Worm (Caenorhabditis elegans) whole organism, dauer: Measurements from ENCODE around the gene wrt-5.

Experiments used
- unc-62 ChIP-seq: sonication (generic microtip); optimal IDR thresholded peaks from 2 replicates; lab custom pipeline; 2017; ENCODE audit warnings: missing biosample characterization, missing genetic modification reagents, missing genetic modification characterization

wrt-5 gene

ce11 chrIV:4027106-4027888 lies 24.1 kb downstream of the wrt-5 start:
- TF ChIP-seq unc-62 (GFP tag; lab: Kevin White, UChicago): no peak

DNA sequence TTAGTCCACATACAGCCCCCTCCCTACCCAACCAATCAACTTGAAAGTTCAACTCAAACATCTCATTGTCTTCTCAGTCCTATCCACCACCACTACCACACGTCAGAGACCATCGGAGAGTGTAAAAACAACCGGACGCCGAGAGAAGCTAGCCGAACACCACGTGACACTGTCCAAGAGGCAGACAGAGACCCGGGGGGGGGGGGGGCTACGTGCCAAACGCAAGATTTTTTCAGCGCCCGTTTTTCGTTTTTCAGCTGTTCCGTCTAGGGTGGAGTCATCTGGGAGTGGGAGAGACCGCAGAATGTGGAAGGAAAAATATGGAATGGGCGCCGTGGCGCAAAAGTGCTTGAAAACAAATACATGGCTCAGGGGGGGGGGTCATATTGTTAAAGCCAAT lies 25.5 kb downstream of the wrt-5 start:
- TF ChIP-seq unc-62 (GFP tag; lab: Kevin White, UChicago): no peak

- no peak for TF ChIP-seq unc-62 (GFP tag; lab: Kevin White, UChicago)
These were observed 27.1 kb downstream of the wrt-5 start for ce11 chrIV:4024159-4025004.

DNA sequence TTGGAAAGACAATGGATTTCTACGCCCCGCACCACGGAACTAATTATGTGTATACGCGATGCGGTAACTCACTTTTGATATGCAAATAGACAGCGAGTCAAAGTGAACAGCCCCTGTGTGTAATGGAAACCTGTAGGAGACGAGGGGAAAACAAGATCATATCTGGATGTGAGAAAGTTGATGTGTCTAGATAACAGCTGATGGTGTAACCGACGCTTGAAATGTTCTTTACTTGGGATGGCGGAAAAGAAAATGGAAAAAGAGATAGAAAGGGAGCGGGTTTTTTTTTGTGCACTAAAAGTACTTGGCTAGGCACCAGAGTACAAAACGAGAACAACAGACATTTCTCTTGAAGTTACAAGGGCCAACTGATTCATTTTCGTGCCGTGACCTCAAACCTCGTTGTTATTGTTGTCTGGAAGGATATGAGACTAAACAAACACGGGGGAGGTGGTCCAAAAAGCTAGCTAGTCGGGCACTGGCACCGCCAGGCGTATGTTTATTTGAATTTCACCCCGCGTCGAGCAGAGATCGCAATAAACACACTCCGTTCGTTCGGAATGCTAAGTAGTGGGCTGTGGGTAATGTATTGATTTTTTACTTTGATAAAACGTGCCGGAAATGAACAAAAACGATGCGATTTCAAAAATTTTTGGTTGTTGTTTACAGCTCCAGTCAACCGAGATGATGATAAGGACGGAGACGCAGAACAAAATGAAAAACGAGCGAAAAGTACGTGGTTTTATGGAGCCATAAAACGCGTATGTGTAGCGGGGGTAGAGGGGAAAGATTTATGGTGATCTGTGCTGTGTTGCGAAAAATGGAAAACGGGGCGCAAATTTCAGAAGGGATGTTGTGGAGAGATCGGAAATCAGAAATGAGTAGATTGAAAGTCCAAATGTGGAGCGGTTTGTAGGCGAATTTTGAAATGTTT lies 29.3 kb downstream of the wrt-5 start:
- TF ChIP-seq unc-62 (GFP tag; lab: Kevin White, UChicago): no peak

- TF ChIP-seq unc-62 (GFP tag; lab: Kevin White, UChicago): no peak
These were observed 31.6 kb downstream of the wrt-5 start for ce11 chrIV:4019836-4020235.

ce11 chrIV:4018692-4019387 lies 32.6 kb downstream of the wrt-5 start:
- no peak for TF ChIP-seq unc-62 (GFP tag; lab: Kevin White, UChicago)

ce11 chrIV:4016723-4017122 lies 34.7 kb downstream of the wrt-5 start:
- no peak for TF ChIP-seq unc-62 (GFP tag; lab: Kevin White, UChicago)

ce11 chrIV:4015660-4016059 lies 35.8 kb downstream of the wrt-5 start:
- TF ChIP-seq unc-62 (GFP tag; lab: Kevin White, UChicago): no peak

- TF ChIP-seq unc-62 (GFP tag; lab: Kevin White, UChicago): no peak
These were observed 37.1 kb downstream of the wrt-5 start for ce11 chrIV:4014341-4014826.

- TF ChIP-seq unc-62 (GFP tag; lab: Kevin White, UChicago): no peak
These were observed 37.8 kb downstream of the wrt-5 start for ce11 chrIV:4013621-4014020.

- no peak for TF ChIP-seq unc-62 (GFP tag; lab: Kevin White, UChicago)
These were observed 41.5 kb downstream of the wrt-5 start for ce11 chrIV:4009923-4010322.

- no peak for TF ChIP-seq unc-62 (GFP tag; lab: Kevin White, UChicago)
These were observed 43.0 kb downstream of the wrt-5 start for ce11 chrIV:4008440-4008839.

DNA sequence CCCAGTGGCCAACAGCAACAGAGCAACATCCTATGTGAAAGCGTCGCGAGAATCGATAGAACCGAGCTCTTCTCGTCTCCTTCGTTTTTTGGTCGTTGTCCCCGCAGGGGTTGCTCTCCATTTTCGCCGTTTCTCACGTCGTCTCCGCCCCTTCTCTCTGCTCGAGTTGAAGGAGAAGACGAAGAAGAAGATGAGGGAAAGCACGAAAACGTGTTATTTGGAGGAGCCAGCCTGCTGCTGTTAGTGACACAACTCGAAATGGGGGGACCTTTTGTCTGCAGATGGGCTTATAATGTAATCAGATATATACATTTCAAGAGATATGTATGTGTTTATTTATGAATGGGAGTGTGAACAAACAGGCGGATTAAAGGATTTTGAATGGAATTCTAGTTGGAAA lies 43.7 kb downstream of the wrt-5 start, which contains the start of gene W02C12.2:
Gene W02C12.2 (minus strand): TSS at position 277 of the 400 bp plus-strand sequence.
- no peak for TF ChIP-seq unc-62 (GFP tag; lab: Kevin White, UChicago)

ce11 chrIV:4005166-4005565 lies 46.3 kb downstream of the wrt-5 start:
- no peak for TF ChIP-seq unc-62 (GFP tag; lab: Kevin White, UChicago)

- no peak for TF ChIP-seq unc-62 (GFP tag; lab: Kevin White, UChicago)
These were observed 47.2 kb downstream of the wrt-5 start for ce11 chrIV:4004221-4004620.
